Fruit fly (Drosophila melanogaster) whole organism, embryonic: Measurements from ENCODE around the gene Smu1.

Experiments used
- B-H1 ChIP-seq: fragments of 200-800 bp; sonication (Bioruptor generic); IDR thresholded peaks from 3 replicates; pipeline ENCODE4 v1.3.6; 2022; ENCODE audit warnings: missing biosample characterization, missing genetic modification characterization
- CG11093 ChIP-seq: fragments of 200-800 bp; sonication (Bioruptor generic); IDR thresholded peaks from 3 replicates; pipeline ENCODE4 v1.3.6; 2022; ENCODE audit warnings: missing biosample characterization, missing genetic modification characterization
- CG11695 ChIP-seq: fragments of 200-800 bp; sonication (Bioruptor generic); IDR thresholded peaks from 3 replicates; pipeline ENCODE4 v1.3.6; 2022; ENCODE audit warnings: missing biosample characterization, missing genetic modification characterization
- CG14050 ChIP-seq: fragments of 200-800 bp; sonication (Bioruptor generic); IDR thresholded peaks from 3 replicates; pipeline ENCODE4 v1.3.6; 2022; ENCODE audit warnings: missing biosample characterization, missing genetic modification characterization
- CG17359 ChIP-seq: fragments of 200-800 bp; sonication (Bioruptor generic); optimal IDR thresholded peaks from 3 replicates; lab custom pipeline; 2018; ENCODE audit warnings: missing biosample characterization, mild to moderate bottlenecking, missing genetic modification characterization, moderate library complexity
- CG2199 ChIP-seq: fragments of 200-800 bp; sonication (Bioruptor generic); IDR thresholded peaks from 3 replicates; pipeline ENCODE4 v1.3.6; 2022; ENCODE audit warnings: missing biosample characterization, missing genetic modification characterization
- CG30403 ChIP-seq: fragments of 200-800 bp; sonication (Bioruptor generic); optimal IDR thresholded peaks from 3 replicates; lab custom pipeline; 2016; ENCODE audit warnings: missing biosample characterization, missing genetic modification characterization
- CG31441 ChIP-seq: fragments of 200-800 bp; sonication (Bioruptor generic); IDR thresholded peaks from 2 replicates; pipeline ENCODE4 v1.3.6; 2022; ENCODE audit warnings: missing biosample characterization, missing genetic modification characterization
- CG6854 ChIP-seq: fragments of 200-800 bp; sonication (Bioruptor generic); optimal IDR thresholded peaks from 3 replicates; lab custom pipeline; 2017; ENCODE audit warnings: missing biosample characterization, mild to moderate bottlenecking, missing genetic modification characterization
- CG7357 ChIP-seq: fragments of 200-800 bp; sonication (Bioruptor generic); IDR thresholded peaks from 3 replicates; pipeline ENCODE4 v1.3.6; 2022; ENCODE audit warnings: missing biosample characterization, missing genetic modification characterization
- CG7839 ChIP-seq: fragments of 200-800 bp; sonication (Bioruptor generic); optimal IDR thresholded peaks from 3 replicates; lab custom pipeline; 2018; ENCODE audit warnings: missing biosample characterization, mild to moderate bottlenecking, missing genetic modification characterization, moderate library complexity
- CG7928 ChIP-seq: fragments of 200-800 bp; sonication (Bioruptor generic); optimal IDR thresholded peaks from 2 replicates; lab custom pipeline; 2017; ENCODE audit warnings: missing biosample characterization, mild to moderate bottlenecking, missing genetic modification characterization
- CoRest ChIP-seq: fragments of 200-800 bp; sonication (Bioruptor generic); optimal IDR thresholded peaks from 3 replicates; lab custom pipeline; 2018; ENCODE audit warnings: missing biosample characterization, mild to moderate bottlenecking, missing genetic modification characterization, moderate library complexity
- H2.0 ChIP-seq: fragments of 200-800 bp; sonication (Bioruptor generic); IDR thresholded peaks from 2 replicates; pipeline ENCODE4 v1.3.6; 2022; ENCODE audit warnings: missing biosample characterization, missing genetic modification characterization
- HLH3B ChIP-seq: fragments of 200-800 bp; sonication (Bioruptor generic); IDR thresholded peaks from 2 replicates; pipeline ENCODE4 v1.3.6; 2022; ENCODE audit warnings: missing biosample characterization, missing genetic modification characterization
- HLH4C ChIP-seq: fragments of 200-800 bp; sonication (Bioruptor generic); IDR thresholded peaks from 3 replicates; pipeline ENCODE4 v1.3.6; 2022; ENCODE audit warnings: missing biosample characterization, missing genetic modification characterization; ENCODE audit not compliant: partially characterized antibody
- Hand ChIP-seq: fragments of 200-800 bp; sonication (Bioruptor generic); optimal IDR thresholded peaks from 2 replicates; lab custom pipeline; 2017; ENCODE audit warnings: mild to moderate bottlenecking, missing biosample characterization, missing genetic modification reagents, missing genetic modification characterization
- Hmx ChIP-seq: fragments of 200-800 bp; sonication (Bioruptor generic); optimal IDR thresholded peaks from 2 replicates; lab custom pipeline; 2016; ENCODE audit warnings: missing biosample characterization, missing genetic modification characterization
- Hr78 ChIP-seq, 2 experiments: fragments of 200-800 bp in 1 of 2; fragments of >200 bp in 1 of 2; sonication (Bioruptor generic) in 1 of 2; optimal IDR thresholded peaks; 2 replicates each; lab custom pipeline; 2017 to 2019; ENCODE audit warnings: missing biosample characterization in 2 of 2, missing genetic modification characterization in 2 of 2, mild to moderate bottlenecking in 1 of 2, moderate library complexity in 1 of 2
- Jarid2 ChIP-seq: fragments of 200-800 bp; sonication (Bioruptor generic); optimal IDR thresholded peaks from 3 replicates; lab custom pipeline; 2017; ENCODE audit warnings: mild to moderate bottlenecking, missing biosample characterization, missing genetic modification reagents, missing genetic modification characterization
- Mrtf ChIP-seq: fragments of 200-800 bp; sonication (Bioruptor generic); IDR thresholded peaks from 3 replicates; pipeline ENCODE4 v1.3.6; 2022; ENCODE audit warnings: missing biosample characterization, missing genetic modification characterization
- NfI ChIP-seq: fragments of 200-800 bp; sonication (Bioruptor generic); optimal IDR thresholded peaks from 3 replicates; lab custom pipeline; 2018; ENCODE audit warnings: missing biosample characterization, mild to moderate bottlenecking, missing genetic modification characterization, moderate library complexity
- Opbp ChIP-seq: fragments of 200-800 bp; sonication (Bioruptor generic); IDR thresholded peaks from 3 replicates; pipeline ENCODE4 v1.3.6; 2022; ENCODE audit warnings: missing biosample characterization, missing genetic modification characterization; ENCODE audit not compliant: partially characterized antibody
- PHDP ChIP-seq: fragments of 200-800 bp; sonication (Bioruptor generic); optimal IDR thresholded peaks from 3 replicates; lab custom pipeline; 2018; ENCODE audit warnings: missing biosample characterization, mild to moderate bottlenecking, missing genetic modification characterization, moderate library complexity
- Spps ChIP-seq: fragments of 200-800 bp; sonication (Bioruptor generic); optimal IDR thresholded peaks from 2 replicates; lab custom pipeline; 2018; ENCODE audit warnings: missing biosample characterization, mild to moderate bottlenecking, missing genetic modification characterization
- Ssrp ChIP-seq: fragments of 200-800 bp; sonication (Bioruptor generic); optimal IDR thresholded peaks from 2 replicates; lab custom pipeline; 2018; ENCODE audit warnings: missing biosample characterization, mild to moderate bottlenecking, missing genetic modification characterization, moderate library complexity
- TFAM ChIP-seq: fragments of 200-800 bp; sonication (Bioruptor generic); optimal IDR thresholded peaks from 2 replicates; lab custom pipeline; 2017; ENCODE audit warnings: missing biosample characterization, missing genetic modification characterization, inconsistent platforms
- al ChIP-seq: fragments of 200-800 bp; sonication (Bioruptor generic); IDR thresholded peaks from 2 replicates; pipeline ENCODE4 v1.3.6; 2022; ENCODE audit warnings: missing biosample characterization, missing genetic modification characterization
- cato ChIP-seq: fragments of 200-800 bp; sonication (Bioruptor generic); optimal IDR thresholded peaks from 2 replicates; lab custom pipeline; 2016; ENCODE audit warnings: missing biosample characterization, missing genetic modification characterization, borderline replicate concordance
- cg ChIP-seq: fragments of 200-800 bp; sonication (Bioruptor generic); optimal IDR thresholded peaks from 3 replicates; lab custom pipeline; 2019; ENCODE audit warnings: missing biosample characterization, mild to moderate bottlenecking, missing genetic modification characterization, moderate library complexity
- crol ChIP-seq: fragments of 200-800 bp; sonication (Bioruptor generic); IDR thresholded peaks from 2 replicates; pipeline ENCODE4 v1.3.6; 2022; ENCODE audit warnings: missing biosample characterization, missing genetic modification characterization
- da ChIP-seq: fragments of 200-800 bp; sonication (Bioruptor generic); optimal IDR thresholded peaks from 2 replicates; lab custom pipeline; 2016; ENCODE audit warnings: missing biosample characterization, missing genetic modification characterization
- dan ChIP-seq: fragments of 200-800 bp; sonication (Bioruptor generic); IDR thresholded peaks from 2 replicates; pipeline ENCODE4 v1.3.6; 2022; ENCODE audit warnings: missing biosample characterization, missing genetic modification characterization
- ems ChIP-seq: fragments of 200-800 bp; sonication (Bioruptor generic); optimal IDR thresholded peaks from 3 replicates; lab custom pipeline; 2016; ENCODE audit warnings: missing biosample characterization, missing genetic modification characterization
- eve ChIP-seq, 2 experiments: fragments of >200 bp; optimal IDR thresholded peaks; 2 replicates each; lab custom pipeline; 2017; ENCODE audit warnings: missing biosample characterization in 2 of 2, missing genetic modification characterization in 2 of 2
- ewg ChIP-seq: fragments of 200-800 bp; sonication (Bioruptor generic); optimal IDR thresholded peaks from 3 replicates; lab custom pipeline; 2017; ENCODE audit warnings: mild to moderate bottlenecking, missing biosample characterization, missing genetic modification reagents, missing genetic modification characterization
- gce ChIP-seq: fragments of 200-800 bp; sonication (Bioruptor generic); IDR thresholded peaks from 3 replicates; pipeline ENCODE4 v1.3.6; 2022; ENCODE audit warnings: missing biosample characterization, missing genetic modification characterization
- gem ChIP-seq: fragments of 200-800 bp; sonication (Bioruptor generic); optimal IDR thresholded peaks from 2 replicates; lab custom pipeline; 2019; ENCODE audit warnings: missing biosample characterization, mild to moderate bottlenecking, missing genetic modification characterization, moderate library complexity
- gsb ChIP-seq: fragments of 200-800 bp; sonication (Bioruptor generic); IDR thresholded peaks from 2 replicates; pipeline ENCODE4 v1.3.6; 2022; ENCODE audit warnings: missing biosample characterization, missing genetic modification characterization
- nau ChIP-seq: fragments of 200-800 bp; sonication (Bioruptor generic); optimal IDR thresholded peaks from 3 replicates; lab custom pipeline; 2017; ENCODE audit warnings: missing biosample characterization, mild to moderate bottlenecking, missing genetic modification characterization, missing genetic modification reagents
- pb ChIP-seq: fragments of 200-800 bp; sonication (Bioruptor generic); optimal IDR thresholded peaks from 3 replicates; lab custom pipeline; 2016; ENCODE audit warnings: missing biosample characterization, missing genetic modification characterization
- pros ChIP-seq: fragments of 200-800 bp; sonication (Bioruptor generic); optimal IDR thresholded peaks from 3 replicates; lab custom pipeline; 2019; ENCODE audit warnings: missing biosample characterization, mild to moderate bottlenecking, missing genetic modification characterization, moderate library complexity
- ranshi ChIP-seq: fragments of 200-800 bp; sonication (Bioruptor generic); IDR thresholded peaks from 2 replicates; pipeline ENCODE4 v1.3.6; 2022; ENCODE audit warnings: missing biosample characterization, missing genetic modification characterization
- repo ChIP-seq: fragments of 200-800 bp; sonication (Bioruptor generic); optimal IDR thresholded peaks from 2 replicates; lab custom pipeline; 2016; ENCODE audit warnings: missing biosample characterization, missing genetic modification characterization
- tap ChIP-seq: fragments of 200-800 bp; optimal IDR thresholded peaks from 3 replicates; lab custom pipeline; 2019; ENCODE audit warnings: missing biosample characterization, mild to moderate bottlenecking, missing genetic modification characterization, moderate library complexity
- tup ChIP-seq: fragments of 200-800 bp; sonication (Bioruptor generic); optimal IDR thresholded peaks from 2 replicates; lab custom pipeline; 2016; ENCODE audit warnings: missing biosample characterization, mild to moderate bottlenecking, missing genetic modification characterization, moderate library complexity
- vfl ChIP-seq: fragments of 200-800 bp; sonication (Bioruptor generic); optimal IDR thresholded peaks from 2 replicates; lab custom pipeline; 2016; ENCODE audit warnings: missing biosample characterization, missing genetic modification characterization
- yki ChIP-seq: fragments of >200 bp; optimal IDR thresholded peaks from 3 replicates; lab custom pipeline; 2018

Smu1 gene

dm6 chr3R:18997388-18998287, 16.5 kb upstream of the Smu1 start (continued):
- peak; percentile 74 for TF ChIP-seq tup
- peak; percentile 74 for TF ChIP-seq CG31441 (GFP tag; lab: Robert Waterston, UW)
- TF ChIP-seq dan (GFP tag; lab: Robert Waterston, UW): no peak
- peak; percentile 84; the same call in 2 of the 3 replicates for TF ChIP-seq CG2199 (GFP tag; lab: Robert Waterston, UW)
- TF ChIP-seq gce: peak; percentile 64; the same call in 1 of the 3 replicates
- TF ChIP-seq CoRest (tag; lab: Kevin White, UChicago): peak; percentile 68
- TF ChIP-seq al (GFP tag; lab: Robert Waterston, UW): no peak
- peak; percentile 10; the same call in 1 of the 3 replicates for TF ChIP-seq CG11093
- peak; percentile 91 for TF ChIP-seq PHDP
- TF ChIP-seq CG7839 (tag; lab: Kevin White, UChicago): no peak
- no peak for TF ChIP-seq Hand
- TF ChIP-seq HLH3B (GFP tag; lab: Robert Waterston, UW): peak; percentile 52; the same call in 1 of the 2 replicates
- TF ChIP-seq H2.0 (GFP tag; lab: Robert Waterston, UW): no peak
- no peak for TF ChIP-seq TFAM (GFP tag; lab: Kevin White, UChicago)
- peak; percentile 80 for TF ChIP-seq ewg
- TF ChIP-seq nau (GFP tag; lab: Kevin White, UChicago): peak; percentile 68
- TF ChIP-seq Opbp (GFP tag; lab: Robert Waterston, UW): no peak
- no peak for TF ChIP-seq pros (GFP tag; lab: Kevin White, UChicago)
- no peak for TF ChIP-seq HLH4C (GFP tag; lab: Robert Waterston, UW)
- no peak for TF ChIP-seq yki
- no peak for TF ChIP-seq CG6854 (GFP tag; lab: Kevin White, UChicago)
- no peak; the same call in 2 of the 3 replicates for TF ChIP-seq CG14050 (GFP tag; lab: Robert Waterston, UW)
- no peak; the same call in 1 of the 2 replicates for TF ChIP-seq ranshi (GFP tag; lab: Robert Waterston, UW)
- no peak for TF ChIP-seq Hmx (GFP tag; lab: Kevin White, UChicago)
- no peak for TF ChIP-seq CG7928 (GFP tag; lab: Kevin White, UChicago)
- peak; percentile 45 for TF ChIP-seq da (GFP tag; lab: Kevin White, UChicago)
- TF ChIP-seq crol: no peak
- TF ChIP-seq repo: no peak
- peak; percentile 8 for TF ChIP-seq Ssrp (tag; lab: Kevin White, UChicago)
- peak; percentile 65 for TF ChIP-seq CG17359
- peak; percentile 57 for TF ChIP-seq Spps (tag; lab: Kevin White, UChicago)
- TF ChIP-seq gsb: no peak
- peak; percentile 77 for TF ChIP-seq gem (tag; lab: Kevin White, UChicago)
- TF ChIP-seq pb (GFP tag; lab: Kevin White, UChicago): no peak
- no peak for TF ChIP-seq vfl
- TF ChIP-seq NfI: peak; percentile 55
- TF ChIP-seq CG30403 (GFP tag; lab: Kevin White, UChicago): no peak
- no peak for TF ChIP-seq Jarid2 (GFP tag; lab: Kevin White, UChicago)
- TF ChIP-seq B-H1 (GFP tag; lab: Robert Waterston, UW): no peak
- TF ChIP-seq CG11695 (GFP tag; lab: Robert Waterston, UW): no peak
- TF ChIP-seq CG7357 (GFP tag; lab: Robert Waterston, UW): no peak
- peak; percentile 26 for TF ChIP-seq tap (tag; lab: Kevin White, UChicago)
- no peak for TF ChIP-seq cg (GFP tag; lab: Kevin White, UChicago)
- TF ChIP-seq Mrtf (GFP tag; lab: Robert Waterston, UW): no peak
- no peak for TF ChIP-seq ems (GFP tag; lab: Kevin White, UChicago)
- TF ChIP-seq cato: peak; percentile 73
- peak in 1 of 2 experiments; percentile 59 for TF ChIP-seq Hr78 (GFP tag; optimal IDR thresholded peaks at IDR 0.05; lab: Kevin White, UChicago)
- peak in 1 of 2 experiments; percentile 78 for TF ChIP-seq eve (GFP tag; optimal IDR thresholded peaks at IDR 0.05; lab: Kevin White, UChicago)
